Worm (Caenorhabditis elegans) whole organism, L3 larva: ENCODE results near the gene F59A1.11.

Experiments
- ZK546.5 ChIP-seq: sonication (generic microtip); optimal IDR thresholded peaks from 2 replicates; lab custom pipeline; 2017; ENCODE audit warnings: missing biosample characterization, missing genetic modification characterization
- aly-2 ChIP-seq: fragments of 150-350 bp; optimal IDR thresholded peaks from 2 replicates; lab custom pipeline; 2014; ENCODE audit warnings: missing biosample characterization, missing genetic modification characterization
- ama-1 ChIP-seq: fragments of 150-350 bp; optimal IDR thresholded peaks from 2 replicates; lab custom pipeline; 2018
- ceh-16 ChIP-seq: sonication (generic microtip); optimal IDR thresholded peaks from 2 replicates; lab custom pipeline; 2017; ENCODE audit warnings: missing biosample characterization, missing genetic modification characterization
- ceh-82 ChIP-seq: fragments of 150-350 bp; optimal IDR thresholded peaks from 2 replicates; lab custom pipeline; 2014; ENCODE audit warnings: missing biosample characterization, missing genetic modification characterization
- ceh-9 ChIP-seq: sonication (generic microtip); optimal IDR thresholded peaks from 2 replicates; lab custom pipeline; 2018; ENCODE audit warnings: missing biosample characterization, missing genetic modification characterization
- daf-12 ChIP-seq: fragments of 150-350 bp; optimal IDR thresholded peaks from 2 replicates; lab custom pipeline; 2014; ENCODE audit warnings: missing biosample characterization, missing genetic modification reagents, missing genetic modification characterization
- egl-27 ChIP-seq: sonication (generic microtip); optimal IDR thresholded peaks from 4 replicates; lab custom pipeline; 2017; ENCODE audit warnings: missing biosample characterization, missing genetic modification reagents, missing genetic modification characterization
- egl-5 ChIP-seq: fragments of 150-350 bp; optimal IDR thresholded peaks from 2 replicates; lab custom pipeline; 2017; ENCODE audit warnings: missing biosample characterization, missing genetic modification reagents, missing genetic modification characterization, inconsistent platforms
- elt-3 ChIP-seq, 3 experiments: fragments of 150-350 bp in 1 of 3; sonication (generic microtip) in 2 of 3; optimal IDR thresholded peaks; 2 replicates in 2 of 3; 4 replicates in 1 of 3; lab custom pipeline; 2014 to 2017; ENCODE audit warnings: missing biosample characterization in 3 of 3, missing genetic modification characterization in 3 of 3
- fkh-10 ChIP-seq: sonication (generic microtip); optimal IDR thresholded peaks from 2 replicates; lab custom pipeline; 2017; ENCODE audit warnings: missing biosample characterization, missing genetic modification reagents, missing genetic modification characterization
- fkh-2 ChIP-seq: fragments of 150-350 bp; optimal IDR thresholded peaks from 2 replicates; lab custom pipeline; 2014; ENCODE audit warnings: missing biosample characterization, missing genetic modification reagents, missing genetic modification characterization
- fos-1 ChIP-seq: fragments of 150-350 bp; optimal IDR thresholded peaks from 2 replicates; lab custom pipeline; 2014; ENCODE audit warnings: missing biosample characterization, missing genetic modification characterization
- hmg-11 ChIP-seq: sonication (generic microtip); optimal IDR thresholded peaks from 2 replicates; lab custom pipeline; 2016; ENCODE audit warnings: missing genetic modification characterization, missing compliant biosample characterization
- jun-1 ChIP-seq: fragments of 150-350 bp; optimal IDR thresholded peaks from 2 replicates; lab custom pipeline; 2014; ENCODE audit warnings: missing biosample characterization, missing genetic modification reagents, missing genetic modification characterization
- lin-15B ChIP-seq: fragments of 150-350 bp; optimal IDR thresholded peaks from 2 replicates; lab custom pipeline; 2014; ENCODE audit warnings: missing biosample characterization, missing genetic modification characterization
- lsy-12 ChIP-seq: sonication (generic microtip); optimal IDR thresholded peaks from 2 replicates; lab custom pipeline; 2016; ENCODE audit warnings: mild to moderate bottlenecking, missing genetic modification characterization, missing compliant biosample characterization
- mdl-1 ChIP-seq: fragments of 150-350 bp; optimal IDR thresholded peaks from 2 replicates; lab custom pipeline; 2014; ENCODE audit warnings: missing biosample characterization, missing genetic modification characterization
- mml-1 ChIP-seq: fragments of 150-350 bp; sonication (generic microtip); optimal IDR thresholded peaks from 3 replicates; lab custom pipeline; 2014; ENCODE audit warnings: missing biosample characterization, missing genetic modification characterization
- nhr-12 ChIP-seq: fragments of 150-350 bp; optimal IDR thresholded peaks from 2 replicates; lab custom pipeline; 2014; ENCODE audit warnings: missing biosample characterization, missing genetic modification characterization
- nhr-23 ChIP-seq: fragments of 150-350 bp; optimal IDR thresholded peaks from 2 replicates; lab custom pipeline; 2014; ENCODE audit warnings: missing biosample characterization, missing genetic modification reagents, missing genetic modification characterization
- nhr-237 ChIP-seq: fragments of 150-350 bp; optimal IDR thresholded peaks from 2 replicates; lab custom pipeline; 2014; ENCODE audit warnings: missing biosample characterization, missing genetic modification characterization
- nhr-28 ChIP-seq: fragments of 150-350 bp; optimal IDR thresholded peaks from 2 replicates; lab custom pipeline; 2014; ENCODE audit warnings: missing biosample characterization, missing genetic modification characterization
- nhr-43 ChIP-seq: sonication (generic microtip); optimal IDR thresholded peaks from 2 replicates; lab custom pipeline; 2016; ENCODE audit warnings: mild to moderate bottlenecking, missing genetic modification characterization, missing compliant biosample characterization; ENCODE audit not compliant: poor library complexity, severe bottlenecking
- nhr-67 ChIP-seq: fragments of 150-350 bp; optimal IDR thresholded peaks from 2 replicates; lab custom pipeline; 2014; ENCODE audit warnings: missing biosample characterization, missing genetic modification characterization
- nhr-76 ChIP-seq: fragments of 150-350 bp; sonication (generic microtip); optimal IDR thresholded peaks from 5 replicates; lab custom pipeline; 2014; ENCODE audit warnings: missing biosample characterization, missing genetic modification characterization
- nhr-77 ChIP-seq: fragments of 150-350 bp; optimal IDR thresholded peaks from 2 replicates; lab custom pipeline; 2014; ENCODE audit warnings: missing biosample characterization, missing genetic modification characterization
- pha-4 ChIP-seq: fragments of 150-350 bp; optimal IDR thresholded peaks from 2 replicates; lab custom pipeline; 2014; ENCODE audit warnings: missing biosample characterization, missing genetic modification reagents, missing genetic modification characterization
- sea-2 ChIP-seq: fragments of 150-350 bp; sonication (generic microtip); optimal IDR thresholded peaks from 4 replicates; lab custom pipeline; 2014; ENCODE audit warnings: missing biosample characterization, missing genetic modification reagents, missing genetic modification characterization
- skn-1 ChIP-seq: fragments of 150-350 bp; optimal IDR thresholded peaks from 2 replicates; lab custom pipeline; 2014; ENCODE audit warnings: missing biosample characterization, missing genetic modification characterization
- tbx-2 ChIP-seq: sonication (generic microtip); optimal IDR thresholded peaks from 2 replicates; lab custom pipeline; 2016; ENCODE audit warnings: mild to moderate bottlenecking, missing genetic modification characterization, missing compliant biosample characterization
- unc-39 ChIP-seq: sonication (generic microtip); optimal IDR thresholded peaks from 4 replicates; lab custom pipeline; 2017; ENCODE audit warnings: missing biosample characterization, missing genetic modification characterization
- unc-62 ChIP-seq: fragments of 150-350 bp; sonication (generic microtip); optimal IDR thresholded peaks from 4 replicates; lab custom pipeline; 2014; ENCODE audit warnings: missing biosample characterization, missing genetic modification reagents, missing genetic modification characterization
- ztf-11 ChIP-seq: fragments of 150-350 bp; optimal IDR thresholded peaks from 2 replicates; lab custom pipeline; 2014; ENCODE audit warnings: missing biosample characterization, missing genetic modification characterization
- ztf-4 ChIP-seq: fragments of 150-350 bp; optimal IDR thresholded peaks from 2 replicates; lab custom pipeline; 2014; ENCODE audit warnings: missing biosample characterization, missing genetic modification characterization

F59A1.11 gene

DNA sequence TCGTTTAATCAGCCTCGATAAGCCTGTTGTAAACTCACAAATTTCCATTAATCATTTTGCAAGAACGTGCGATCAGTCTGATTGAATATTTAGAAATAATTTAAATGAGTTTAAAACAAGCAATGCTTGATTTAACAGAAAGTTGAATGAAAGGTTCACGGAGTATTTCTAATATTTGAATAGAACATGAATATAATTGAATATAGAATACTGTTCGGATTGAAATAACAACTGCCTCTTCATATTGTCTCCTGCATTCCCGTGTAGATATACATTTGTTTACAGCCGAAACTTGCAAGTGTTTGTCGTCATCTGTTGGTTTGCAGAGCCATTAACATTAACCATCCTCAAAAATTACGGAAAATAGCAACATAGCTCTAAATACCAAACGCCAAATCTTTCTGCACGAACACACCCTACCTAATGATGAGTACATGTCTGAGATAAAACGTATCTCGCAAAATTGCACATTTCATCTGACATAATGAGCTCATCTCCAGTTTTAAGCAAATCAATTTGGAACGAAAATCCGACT, 35.0 kb upstream of the F59A1.11 start, which contains the start of the genes Y26G10.5 and srh-32:
TSS of gene Y26G10.5 (minus strand) at position 101 of the 535 bp plus-strand sequence.
TSS of gene srh-32 (plus strand) at position 485 of the 535 bp plus-strand sequence.
- TF ChIP-seq egl-27 (tag; lab: Kevin White, UChicago) (no peak), lsy-12 (tag; lab: Kevin White, UChicago) (no peak), pha-4 (tag; lab: Kevin White, UChicago) (no peak)
- TF ChIP-seq, all 47 proteins: peak for 0

DNA sequence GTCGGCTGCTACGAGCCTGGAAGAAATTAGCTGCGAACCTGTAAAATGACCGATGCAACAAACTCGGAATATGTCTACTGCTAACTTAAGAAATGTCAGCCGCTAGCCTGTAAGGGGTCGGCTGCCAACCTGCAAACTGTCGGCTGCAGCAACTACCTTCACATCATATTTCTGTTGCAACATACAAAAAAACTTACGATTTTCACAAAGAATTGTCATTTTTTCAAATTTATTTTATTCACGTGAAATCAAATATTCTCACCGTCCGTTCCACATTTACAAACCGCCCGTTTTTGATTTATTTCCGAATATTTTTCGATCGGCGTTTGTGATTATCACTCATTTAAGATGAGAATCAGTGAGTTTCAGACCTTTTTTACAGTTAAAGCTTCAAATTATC, 33.9 kb upstream of the F59A1.11 start, which contains the start of gene Y26G10.6:
TSS of gene Y26G10.6 (plus strand) at position 301 of the 400 bp plus-strand sequence.
- TF ChIP-seq nhr-237 (tag; lab: Kevin White, UChicago) (no peak), egl-5 (tag; lab: Kevin White, UChicago) (no peak), ztf-4 (tag; lab: Kevin White, UChicago) (no peak), mml-1 (tag; lab: Kevin White, UChicago) (no peak), unc-39 (no peak), sea-2 (GFP tag; lab: Kevin White, UChicago) (no peak), elt-3 (tag; optimal IDR thresholded peaks at IDR 0.05; lab: Kevin White, UChicago) (no peak), unc-62 (GFP tag; lab: Kevin White, UChicago) (no peak), lsy-12 (tag; lab: Kevin White, UChicago) (no peak), aly-2 (tag; lab: Kevin White, UChicago) (no peak)

DNA sequence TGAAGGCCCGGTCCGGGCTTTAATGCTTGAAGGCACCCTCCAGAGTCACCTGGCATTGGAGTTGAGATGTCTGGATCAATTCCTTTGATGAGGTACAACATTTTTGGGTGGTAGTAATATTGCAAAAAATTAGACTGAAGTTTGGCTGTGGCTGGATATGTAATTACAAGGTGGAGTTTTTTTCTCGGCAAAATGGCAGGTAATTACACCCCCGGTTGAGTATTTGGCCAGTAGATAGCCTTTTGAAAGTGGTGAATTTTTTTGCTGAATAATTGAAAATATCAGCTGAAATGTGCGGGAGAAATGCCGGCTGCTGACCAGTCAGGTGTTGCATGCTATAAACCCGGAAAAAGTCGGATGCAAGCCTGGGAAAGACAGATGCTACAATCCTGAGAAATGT, 33.3 kb upstream of the F59A1.11 start, which contains the start of gene Y26G10.4:
TSS of gene Y26G10.4 (minus strand) at position 101 of the 400 bp plus-strand sequence.
- no peak for TF ChIP-seq nhr-43 (tag; lab: Kevin White, UChicago)
- no peak for TF ChIP-seq nhr-23 (tag; lab: Kevin White, UChicago)
- TF ChIP-seq hmg-11 (tag; lab: Kevin White, UChicago) = no peak
- no peak for TF ChIP-seq nhr-77
- TF ChIP-seq nhr-28 (tag; lab: Kevin White, UChicago) = no peak
- TF ChIP-seq pha-4 (tag; lab: Kevin White, UChicago) = no peak
- no peak for TF ChIP-seq nhr-76
- TF ChIP-seq ztf-11 (tag; lab: Kevin White, UChicago) = no peak
- no peak for TF ChIP-seq mdl-1 (tag; lab: Kevin White, UChicago)
- no peak for TF ChIP-seq fos-1
- TF ChIP-seq lin-15B (tag; lab: Kevin White, UChicago) = no peak
- TF ChIP-seq ZK546.5 (tag; lab: Kevin White, UChicago) = no peak
- no peak for TF ChIP-seq ama-1 (lab: Kevin White, UChicago)

DNA sequence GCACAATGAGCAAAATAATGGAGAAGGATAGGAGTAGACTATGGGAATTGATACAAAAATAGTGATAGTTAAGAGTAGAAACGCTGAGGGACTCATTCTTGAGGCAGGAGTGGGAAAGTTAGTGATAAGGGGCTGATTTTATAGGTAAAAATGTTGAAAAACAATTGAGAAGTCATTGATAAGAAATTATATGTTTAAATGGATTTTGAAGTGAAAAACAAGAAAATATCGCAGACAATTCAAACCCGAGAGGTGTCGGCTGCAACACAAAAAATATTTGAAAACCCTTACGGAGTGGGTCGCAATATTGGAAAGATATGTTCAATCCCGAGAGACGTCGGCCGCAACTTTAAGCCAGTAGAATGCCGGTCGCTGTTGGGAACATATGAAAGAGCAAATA, 30.9 kb upstream of the F59A1.11 start, which contains the start of gene spp-29:
TSS of gene spp-29 (minus strand) at position 101 of the 400 bp plus-strand sequence.
- TF ChIP-seq daf-12 (no peak), ama-1 (lab: Kevin White, UChicago) (no peak), pha-4 (tag; lab: Kevin White, UChicago) (no peak), tbx-2 (tag; lab: Kevin White, UChicago) (no peak), skn-1 (no peak), ceh-16 (tag; lab: Kevin White, UChicago) (no peak), nhr-43 (tag; lab: Kevin White, UChicago) (no peak), fkh-2 (tag; lab: Kevin White, UChicago) (no peak)

DNA sequence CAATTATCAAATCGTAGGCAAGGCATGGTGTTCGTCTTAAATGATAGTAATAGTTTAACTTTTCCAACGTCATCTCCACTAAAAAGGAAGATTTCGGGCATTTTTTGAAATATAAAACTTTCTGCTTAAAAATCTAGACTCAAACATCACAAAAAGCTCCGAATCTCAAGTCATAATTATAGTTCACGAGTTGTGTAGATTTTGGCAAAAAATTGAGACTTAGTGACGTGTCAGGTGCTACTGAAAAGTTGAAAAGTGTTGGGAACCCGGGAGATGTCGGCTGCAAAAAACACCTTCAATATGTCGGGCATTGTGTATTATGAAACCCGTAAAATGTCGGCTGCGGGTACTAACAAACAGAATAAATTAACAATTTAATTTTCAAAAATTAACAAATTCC, 30.0 kb upstream of the F59A1.11 start, which contains the start of gene Y26G10.1:
TSS of gene Y26G10.1 (minus strand) at position 101 of the 400 bp plus-strand sequence.
- TF ChIP-seq lin-15B (tag; lab: Kevin White, UChicago) (no peak), nhr-12 (tag; lab: Kevin White, UChicago) (no peak), nhr-43 (tag; lab: Kevin White, UChicago) (no peak), tbx-2 (tag; lab: Kevin White, UChicago) (no peak), ceh-82 (tag; lab: Kevin White, UChicago) (no peak), fkh-10 (GFP tag; lab: Kevin White, UChicago) (no peak), egl-27 (tag; lab: Kevin White, UChicago) (no peak), pha-4 (tag; lab: Kevin White, UChicago) (no peak), fkh-2 (tag; lab: Kevin White, UChicago) (no peak), unc-39 (no peak), ceh-9 (tag; lab: Kevin White, UChicago) (no peak), ama-1 (lab: Kevin White, UChicago) (no peak), nhr-67 (tag; lab: Kevin White, UChicago) (no peak), lsy-12 (tag; lab: Kevin White, UChicago) (no peak), jun-1 (no peak)
- TF ChIP-seq, all 47 proteins: peak for 0
